Fruit fly (Drosophila melanogaster) whole organism, embryonic: Measurements from ENCODE around the gene CG13055.

Experiments
- Aef1 ChIP-seq: fragments of 200-800 bp; sonication (Bioruptor generic); IDR thresholded peaks from 3 replicates; pipeline ENCODE4 v1.3.6; 2022; ENCODE audit warnings: missing biosample characterization, missing genetic modification characterization
- BtbVII ChIP-seq: fragments of 200-800 bp; sonication (Bioruptor generic); optimal IDR thresholded peaks from 3 replicates; lab custom pipeline; 2017; ENCODE audit warnings: missing biosample characterization, mild to moderate bottlenecking, missing genetic modification characterization
- CG10147 ChIP-seq: fragments of 200-800 bp; sonication (Bioruptor generic); optimal IDR thresholded peaks from 2 replicates; lab custom pipeline; 2019; ENCODE audit warnings: missing biosample characterization, mild to moderate bottlenecking, missing genetic modification characterization, moderate library complexity
- CG10431 ChIP-seq: fragments of 200-800 bp; sonication (Bioruptor generic); optimal IDR thresholded peaks from 3 replicates; lab custom pipeline; 2018; ENCODE audit warnings: missing biosample characterization, mild to moderate bottlenecking, missing genetic modification characterization
- CG11456 ChIP-seq: fragments of 200-800 bp; sonication (Bioruptor generic); IDR thresholded peaks from 3 replicates; pipeline ENCODE4 v1.3.6; 2022; ENCODE audit warnings: missing biosample characterization, missing genetic modification characterization
- CG11695 ChIP-seq: fragments of 200-800 bp; sonication (Bioruptor generic); IDR thresholded peaks from 3 replicates; pipeline ENCODE4 v1.3.6; 2022; ENCODE audit warnings: missing biosample characterization, missing genetic modification characterization
- CG12236 ChIP-seq: fragments of 200-800 bp; sonication (Bioruptor generic); optimal IDR thresholded peaks from 2 replicates; lab custom pipeline; 2016; ENCODE audit warnings: missing biosample characterization, missing genetic modification characterization
- CG14710 ChIP-seq: fragments of 200-800 bp; sonication (Bioruptor generic); optimal IDR thresholded peaks from 3 replicates; lab custom pipeline; 2019; ENCODE audit warnings: missing biosample characterization, mild to moderate bottlenecking, missing genetic modification characterization, moderate library complexity
- CG16863 ChIP-seq: fragments of 200-800 bp; sonication (Bioruptor generic); optimal IDR thresholded peaks from 3 replicates; lab custom pipeline; 2016; ENCODE audit warnings: missing biosample characterization, missing genetic modification characterization
- CG17612 ChIP-seq: fragments of 200-800 bp; sonication (Bioruptor generic); IDR thresholded peaks from 2 replicates; pipeline ENCODE4 v1.3.6; 2022; ENCODE audit warnings: missing biosample characterization, missing genetic modification characterization
- CG17829 ChIP-seq: fragments of 200-800 bp; optimal IDR thresholded peaks from 2 replicates; lab custom pipeline; 2019; ENCODE audit warnings: missing biosample characterization, mild to moderate bottlenecking, missing genetic modification characterization, moderate library complexity
- CG33213 ChIP-seq: fragments of 200-800 bp; sonication (Bioruptor generic); optimal IDR thresholded peaks from 3 replicates; lab custom pipeline; 2016; ENCODE audit warnings: missing biosample characterization, missing genetic modification characterization
- CG33557 ChIP-seq: fragments of 200-800 bp; sonication (Bioruptor generic); optimal IDR thresholded peaks from 2 replicates; lab custom pipeline; 2019; ENCODE audit warnings: missing biosample characterization, mild to moderate bottlenecking, missing genetic modification characterization, moderate library complexity
- CG3995 ChIP-seq: fragments of 200-800 bp; sonication (Bioruptor generic); optimal IDR thresholded peaks from 3 replicates; lab custom pipeline; 2016; ENCODE audit warnings: missing biosample characterization, missing genetic modification characterization
- CG4820 ChIP-seq: fragments of 200-800 bp; sonication (Bioruptor generic); optimal IDR thresholded peaks from 3 replicates; lab custom pipeline; 2016; ENCODE audit warnings: missing biosample characterization, missing genetic modification characterization
- CG6683 ChIP-seq: fragments of 200-800 bp; sonication (Bioruptor generic); optimal IDR thresholded peaks from 2 replicates; lab custom pipeline; 2017; ENCODE audit warnings: missing biosample characterization, mild to moderate bottlenecking, missing genetic modification characterization, missing genetic modification reagents
- CG6813 ChIP-seq: fragments of 200-800 bp; sonication (Bioruptor generic); optimal IDR thresholded peaks from 2 replicates; lab custom pipeline; 2017; ENCODE audit warnings: missing biosample characterization, missing genetic modification characterization, mild to moderate bottlenecking, moderate library complexity, missing genetic modification reagents
- Chrac-16 ChIP-seq: fragments of 200-800 bp; sonication (Bioruptor generic); optimal IDR thresholded peaks from 3 replicates; lab custom pipeline; 2016; ENCODE audit warnings: missing biosample characterization, missing genetic modification characterization
- ERR ChIP-seq: fragments of 200-800 bp; sonication (Bioruptor generic); optimal IDR thresholded peaks from 2 replicates; lab custom pipeline; 2016; ENCODE audit warnings: missing biosample characterization, missing genetic modification characterization
- Fer1 ChIP-seq: fragments of 200-800 bp; sonication (Bioruptor generic); optimal IDR thresholded peaks from 2 replicates; lab custom pipeline; 2017; ENCODE audit warnings: missing biosample characterization, mild to moderate bottlenecking, missing genetic modification characterization
- Hand ChIP-seq: fragments of 200-800 bp; sonication (Bioruptor generic); optimal IDR thresholded peaks from 2 replicates; lab custom pipeline; 2017; ENCODE audit warnings: mild to moderate bottlenecking, missing biosample characterization, missing genetic modification reagents, missing genetic modification characterization
- Hr78 ChIP-seq, 2 experiments: fragments of 200-800 bp in 1 of 2; fragments of >200 bp in 1 of 2; sonication (Bioruptor generic) in 1 of 2; optimal IDR thresholded peaks; 2 replicates each; lab custom pipeline; 2017 to 2019; ENCODE audit warnings: missing biosample characterization in 2 of 2, missing genetic modification characterization in 2 of 2, mild to moderate bottlenecking in 1 of 2, moderate library complexity in 1 of 2
- Kr ChIP-seq: fragments of 200-800 bp; sonication (Bioruptor generic); optimal IDR thresholded peaks from 2 replicates; lab custom pipeline; 2017; ENCODE audit warnings: missing biosample characterization, mild to moderate bottlenecking, missing genetic modification characterization
- MESR4 ChIP-seq: fragments of 200-800 bp; sonication (Bioruptor generic); optimal IDR thresholded peaks from 2 replicates; lab custom pipeline; 2018; ENCODE audit warnings: missing biosample characterization, mild to moderate bottlenecking, missing genetic modification characterization, moderate library complexity
- NC2α ChIP-seq: fragments of 200-800 bp; sonication (Bioruptor generic); optimal IDR thresholded peaks from 2 replicates; lab custom pipeline; 2016; ENCODE audit warnings: missing biosample characterization, missing genetic modification characterization
- NC2β ChIP-seq: fragments of 200-800 bp; sonication (Bioruptor generic); optimal IDR thresholded peaks from 2 replicates; lab custom pipeline; 2016; ENCODE audit warnings: missing biosample characterization, missing genetic modification characterization
- Oli ChIP-seq: fragments of 200-800 bp; sonication (Bioruptor generic); optimal IDR thresholded peaks from 2 replicates; lab custom pipeline; 2018; ENCODE audit warnings: missing biosample characterization, mild to moderate bottlenecking, missing genetic modification characterization, moderate library complexity
- PHDP ChIP-seq: fragments of 200-800 bp; sonication (Bioruptor generic); optimal IDR thresholded peaks from 3 replicates; lab custom pipeline; 2018; ENCODE audit warnings: missing biosample characterization, mild to moderate bottlenecking, missing genetic modification characterization, moderate library complexity
- Pdp1 ChIP-seq, 2 experiments: fragments of 200-800 bp; sonication (Bioruptor generic); optimal IDR thresholded peaks; 3 replicates each; lab custom pipeline; 2016; ENCODE audit warnings: missing biosample characterization in 2 of 2, missing genetic modification characterization in 2 of 2, mild to moderate bottlenecking in 1 of 2, moderate library complexity in 1 of 2
- Rfx ChIP-seq: fragments of 200-800 bp; sonication (Bioruptor generic); IDR thresholded peaks from 2 replicates; pipeline ENCODE4 v1.3.6; 2022; ENCODE audit warnings: missing biosample characterization, missing genetic modification characterization
- Six4 ChIP-seq: fragments of 200-800 bp; sonication (Bioruptor generic); optimal IDR thresholded peaks from 2 replicates; lab custom pipeline; 2016; ENCODE audit warnings: missing biosample characterization, missing genetic modification characterization
- Vsx1 ChIP-seq: fragments of 200-800 bp; sonication (Bioruptor generic); optimal IDR thresholded peaks from 2 replicates; lab custom pipeline; 2017; ENCODE audit warnings: missing biosample characterization, mild to moderate bottlenecking, missing genetic modification characterization, missing genetic modification reagents
- Xbp1 ChIP-seq: fragments of 200-800 bp; sonication (Bioruptor generic); optimal IDR thresholded peaks from 3 replicates; lab custom pipeline; 2016; ENCODE audit warnings: missing biosample characterization, mild to moderate bottlenecking, missing genetic modification characterization
- abd-A ChIP-seq: fragments of 200-800 bp; sonication (Bioruptor generic); optimal IDR thresholded peaks from 3 replicates; lab custom pipeline; 2019; ENCODE audit warnings: missing biosample characterization, mild to moderate bottlenecking, missing genetic modification characterization, moderate library complexity
- ap ChIP-seq: fragments of 200-800 bp; sonication (Bioruptor generic); IDR thresholded peaks from 2 replicates; pipeline ENCODE4 v1.3.6; 2022; ENCODE audit warnings: missing biosample characterization, missing genetic modification characterization
- bigmax ChIP-seq: fragments of 200-800 bp; sonication (Bioruptor generic); optimal IDR thresholded peaks from 2 replicates; lab custom pipeline; 2018; ENCODE audit warnings: missing biosample characterization, mild to moderate bottlenecking, missing genetic modification characterization
- br ChIP-seq: fragments of >200 bp; optimal IDR thresholded peaks from 2 replicates; lab custom pipeline; 2017
- crol ChIP-seq: fragments of 200-800 bp; sonication (Bioruptor generic); IDR thresholded peaks from 2 replicates; pipeline ENCODE4 v1.3.6; 2022; ENCODE audit warnings: missing biosample characterization, missing genetic modification characterization
- crp ChIP-seq, 2 experiments: fragments of 200-800 bp; sonication (Bioruptor generic); optimal IDR thresholded peaks; 2 replicates in 1 of 2; 3 replicates in 1 of 2; lab custom pipeline; 2017; ENCODE audit warnings: missing biosample characterization in 2 of 2, missing genetic modification characterization in 2 of 2, mild to moderate bottlenecking in 1 of 2, moderate library complexity in 1 of 2
- dan ChIP-seq: fragments of 200-800 bp; sonication (Bioruptor generic); IDR thresholded peaks from 2 replicates; pipeline ENCODE4 v1.3.6; 2022; ENCODE audit warnings: missing biosample characterization, missing genetic modification characterization
- danr ChIP-seq: fragments of 200-800 bp; sonication (Bioruptor generic); IDR thresholded peaks from 2 replicates; pipeline ENCODE4 v1.3.6; 2022; ENCODE audit warnings: missing biosample characterization, missing genetic modification characterization
- emc ChIP-seq: fragments of 200-800 bp; sonication (Bioruptor generic); optimal IDR thresholded peaks from 2 replicates; lab custom pipeline; 2016; ENCODE audit warnings: missing biosample characterization, missing genetic modification characterization
- ems ChIP-seq: fragments of 200-800 bp; sonication (Bioruptor generic); optimal IDR thresholded peaks from 3 replicates; lab custom pipeline; 2016; ENCODE audit warnings: missing biosample characterization, missing genetic modification characterization
- gsb-n ChIP-seq: fragments of 200-800 bp; sonication (Bioruptor generic); optimal IDR thresholded peaks from 3 replicates; lab custom pipeline; 2018; ENCODE audit warnings: missing biosample characterization, mild to moderate bottlenecking, missing genetic modification characterization
- hth ChIP-seq: fragments of >200 bp; optimal IDR thresholded peaks from 2 replicates; lab custom pipeline; 2017; ENCODE audit warnings: inconsistent platforms
- ind ChIP-seq: fragments of 200-800 bp; sonication (Bioruptor generic); optimal IDR thresholded peaks from 3 replicates; lab custom pipeline; 2016; ENCODE audit warnings: missing biosample characterization, missing genetic modification characterization
- jigr1 ChIP-seq: fragments of 200-800 bp; sonication (Bioruptor generic); IDR thresholded peaks from 3 replicates; pipeline ENCODE4 v1.3.6; 2022; ENCODE audit warnings: missing biosample characterization, missing genetic modification characterization
- knrl ChIP-seq: fragments of 200-800 bp; sonication (Bioruptor generic); IDR thresholded peaks from 3 replicates; pipeline ENCODE4 v1.3.6; 2022; ENCODE audit warnings: missing biosample characterization, missing genetic modification characterization; ENCODE audit not compliant: partially characterized antibody
- schlank ChIP-seq: fragments of 200-800 bp; sonication (Bioruptor generic); optimal IDR thresholded peaks from 2 replicates; lab custom pipeline; 2018; ENCODE audit warnings: missing biosample characterization, mild to moderate bottlenecking, missing genetic modification characterization
- ttk ChIP-seq: fragments of 200-800 bp; sonication (Bioruptor generic); IDR thresholded peaks from 2 replicates; pipeline ENCODE4 v2.1.2; 2022; ENCODE audit warnings: missing biosample characterization, missing genetic modification characterization
- unpg ChIP-seq: fragments of 200-800 bp; sonication (Bioruptor generic); optimal IDR thresholded peaks from 3 replicates; lab custom pipeline; 2018; ENCODE audit warnings: missing biosample characterization, mild to moderate bottlenecking, missing genetic modification characterization, moderate library complexity
- usp ChIP-seq: fragments of >200 bp; optimal IDR thresholded peaks from 2 replicates; lab custom pipeline; 2017; ENCODE audit warnings: missing biosample characterization, missing genetic modification characterization

CG13055 gene

DNA sequence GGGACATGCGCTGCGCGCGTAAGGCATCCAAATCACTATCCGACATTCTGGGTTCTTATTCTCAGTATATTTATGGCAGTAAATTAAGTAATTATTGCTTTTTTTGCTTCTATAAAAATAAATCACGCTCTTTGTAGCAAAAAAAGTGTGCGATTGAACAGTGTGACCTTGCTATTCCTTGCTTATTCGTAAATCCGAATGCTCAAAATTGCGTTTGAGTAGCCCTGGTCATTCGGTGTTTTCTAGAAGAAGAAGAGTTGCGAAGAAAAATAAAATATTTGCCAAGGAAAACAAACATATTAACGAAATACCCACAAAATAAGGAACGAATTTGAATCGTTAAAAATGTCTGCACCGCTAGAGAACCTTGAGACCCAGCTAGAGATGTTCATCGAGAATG, 20.3 kb downstream of the CG13055 start, which contains the start of the genes PDCD-5 and MED10 (continued):
- TF ChIP-seq NC2α (GFP tag; lab: Kevin White, UChicago) (no peak), NC2β (GFP tag; lab: Kevin White, UChicago) (no peak), CG11695 (GFP tag; lab: Robert Waterston, UW) (no peak), usp (GFP tag; lab: Kevin White, UChicago) (no peak), Hr78 (GFP tag; optimal IDR thresholded peaks at IDR 0.05; lab: Kevin White, UChicago) (no peak), Chrac-16 (GFP tag; lab: Kevin White, UChicago) (no peak), Vsx1 (GFP tag; lab: Kevin White, UChicago) (no peak), PHDP (tag; lab: Kevin White, UChicago) (no peak), CG16863 (GFP tag; lab: Kevin White, UChicago) (no peak), CG6683 (GFP tag; lab: Kevin White, UChicago) (no peak), CG33213 (peak; percentile 16), Hand (GFP tag; lab: Kevin White, UChicago) (no peak), br (lab: Kevin White, UChicago) (no peak), danr (no peak), ttk (GFP tag; lab: Robert Waterston, UW) (no peak), gsb-n (no peak), Rfx (GFP tag; lab: Robert Waterston, UW) (no peak), Oli (tag; lab: Kevin White, UChicago) (no peak), CG11456 (GFP tag; lab: Robert Waterston, UW) (no peak), CG10431 (GFP tag; lab: Kevin White, UChicago) (no peak), schlank (no peak), abd-A (tag; lab: Kevin White, UChicago) (no peak), Kr (GFP tag; lab: Kevin White, UChicago) (no peak), CG6813 (GFP tag; lab: Kevin White, UChicago) (no peak), Six4 (no peak), CG17829 (peak; percentile 28), crol (no peak), CG10147 (GFP tag; lab: Kevin White, UChicago) (no peak), MESR4 (GFP tag; lab: Kevin White, UChicago) (peak; percentile 92), Pdp1 (GFP tag; optimal IDR thresholded peaks at IDR 0.05; lab: Kevin White, UChicago) (peak in 1 of 2 experiments; percentile 56), jigr1 (GFP tag; lab: Robert Waterston, UW) (no peak), CG17612 (GFP tag; lab: Robert Waterston, UW) (no peak), Aef1 (no peak), dan (GFP tag; lab: Robert Waterston, UW) (no peak), bigmax (no peak), Xbp1 (GFP tag; lab: Kevin White, UChicago) (no peak), CG12236 (GFP tag; lab: Kevin White, UChicago) (no peak), ap (GFP tag; lab: Robert Waterston, UW) (no peak), CG33557 (GFP tag; lab: Kevin White, UChicago) (no peak), knrl (peak; percentile 30; the same call in 1 of the 3 replicates), ind (GFP tag; lab: Kevin White, UChicago) (no peak), CG4820 (GFP tag; lab: Kevin White, UChicago) (no peak), CG3995 (GFP tag; lab: Kevin White, UChicago) (peak; percentile 69), hth (no peak), crp (GFP tag; optimal IDR thresholded peaks at IDR 0.05; lab: Kevin White, UChicago) (peak in 1 of 2 experiments; percentile 72), ems (GFP tag; lab: Kevin White, UChicago) (no peak), unpg (GFP tag; lab: Kevin White, UChicago) (no peak), BtbVII (GFP tag; lab: Kevin White, UChicago) (no peak), emc (no peak), Fer1 (GFP tag; lab: Kevin White, UChicago) (no peak), CG14710 (tag; lab: Kevin White, UChicago) (peak; percentile 83), ERR (GFP tag; lab: Kevin White, UChicago) (peak; percentile 27)
